Fruit fly (Drosophila melanogaster): ENCODE results near the gene Rev1.

Rev1 gene

dm6 chr3L:619427-620308, 34.5 kb upstream of the Rev1 start (continued):
- TF ChIP-seq Dp (GFP tag; optimal IDR thresholded peaks at IDR 0.05), result no peak
- peak in 1 of 2 experiments; percentile 31 for TF ChIP-seq Pdp1 (GFP tag; optimal IDR thresholded peaks at IDR 0.05)
- TF ChIP-seq rib (GFP tag; IDR thresholded peaks at IDR 0.05), result no peak
- TF ChIP-seq CG4282 (GFP tag; optimal IDR thresholded peaks at IDR 0.05), result no peak
- TF ChIP-seq sna (GFP tag; IDR thresholded peaks at IDR 0.05; ENCODE audit: partially characterized antibody), result no peak
- no peak for TF ChIP-seq gsb-n (tag; optimal IDR thresholded peaks at IDR 0.05)
- no peak for TF ChIP-seq CG34376 (GFP tag; optimal IDR thresholded peaks at IDR 0.05)
- TF ChIP-seq grau (tag; optimal IDR thresholded peaks at IDR 0.05), result no peak
- TF ChIP-seq zfh2 (GFP tag; optimal IDR thresholded peaks at IDR 0.05), result no peak
- TF ChIP-seq knrl (GFP tag; IDR thresholded peaks at IDR 0.05; ENCODE audit: partially characterized antibody), result no peak
- TF ChIP-seq CG32767 (GFP tag; IDR thresholded peaks at IDR 0.05), result no peak
- peak; percentile 43 for TF ChIP-seq lbe (GFP tag; optimal IDR thresholded peaks at IDR 0.05)
- no peak for TF ChIP-seq CG1024 (GFP tag; IDR thresholded peaks at IDR 0.05)
- no peak for TF ChIP-seq pan (optimal IDR thresholded peaks at IDR 0.05)
- no peak for TF ChIP-seq pan (GFP tag; optimal IDR thresholded peaks at IDR 0.05 in 1 of 2, IDR thresholded peaks at IDR 0.05 in 1 of 2)
- TF ChIP-seq TFAM (GFP tag; optimal IDR thresholded peaks at IDR 0.05), result no peak
- TF ChIP-seq ems (GFP tag; optimal IDR thresholded peaks at IDR 0.05), result no peak
- no peak for TF ChIP-seq CG12071 (GFP tag; optimal IDR thresholded peaks at IDR 0.05)
- TF ChIP-seq CG6854 (GFP tag; optimal IDR thresholded peaks at IDR 0.05), result no peak
- peak; percentile 37 for TF ChIP-seq corto (GFP tag; optimal IDR thresholded peaks at IDR 0.05)
- TF ChIP-seq CG11504 (tag; optimal IDR thresholded peaks at IDR 0.05), result no peak
- peak; percentile 43 for TF ChIP-seq nom (GFP tag; optimal IDR thresholded peaks at IDR 0.05)
- TF ChIP-seq Scr (GFP tag; IDR thresholded peaks at IDR 0.05; ENCODE audit: partially characterized antibody), result no peak
- TF ChIP-seq yki (optimal IDR thresholded peaks at IDR 0.05), result no peak
- no peak for TF ChIP-seq tgo (GFP tag; IDR thresholded peaks at IDR 0.05)
- TF ChIP-seq vvl (GFP tag; IDR thresholded peaks at IDR 0.05), result no peak
- TF ChIP-seq CG11398 (GFP tag; optimal IDR thresholded peaks at IDR 0.05), result no peak
- TF ChIP-seq CG8290 (GFP tag; optimal IDR thresholded peaks at IDR 0.05), result no peak
- TF ChIP-seq CG8290 (tag; optimal IDR thresholded peaks at IDR 0.05), result no peak
- TF ChIP-seq CG15011 (GFP tag; optimal IDR thresholded peaks at IDR 0.05), result no peak
- TF ChIP-seq CG4360 (GFP tag; IDR thresholded peaks at IDR 0.05), result no peak
- no peak for TF ChIP-seq Jarid2 (GFP tag; optimal IDR thresholded peaks at IDR 0.05)
- no peak for TF ChIP-seq org-1 (GFP tag; optimal IDR thresholded peaks at IDR 0.05)
- TF ChIP-seq Doc2 (GFP tag; IDR thresholded peaks at IDR 0.05), result no peak
- no peak for TF ChIP-seq Atf-2 (GFP tag; optimal IDR thresholded peaks at IDR 0.05)
- TF ChIP-seq CG3838 (GFP tag; optimal IDR thresholded peaks at IDR 0.05), result no peak
- no peak for TF ChIP-seq CG16863 (GFP tag; optimal IDR thresholded peaks at IDR 0.05)
- no peak for TF ChIP-seq CG7556 (GFP tag; optimal IDR thresholded peaks at IDR 0.05)
- no peak for TF ChIP-seq dmrt11E (tag; optimal IDR thresholded peaks at IDR 0.05)
- TF ChIP-seq chm (GFP tag; IDR thresholded peaks at IDR 0.05), result no peak
- no peak for TF ChIP-seq Aef1 (GFP tag; IDR thresholded peaks at IDR 0.05)
- peak; percentile 27; the same call in 1 of the 2 replicates for TF ChIP-seq Drgx (GFP tag; IDR thresholded peaks at IDR 0.05)
- TF ChIP-seq prd (optimal IDR thresholded peaks at IDR 0.05), result no peak
- TF ChIP-seq prd (GFP tag; IDR thresholded peaks at IDR 0.05), result 0 out of 3 replicates have a peak, but pooled peaks have one; percentile 9
- TF ChIP-seq nerfin-2 (GFP tag; IDR thresholded peaks at IDR 0.05; ENCODE audit: partially characterized antibody), result no peak
- TF ChIP-seq bsh (GFP tag; optimal IDR thresholded peaks at IDR 0.05), result peak in 1 of 2 experiments; percentile 81
- TF ChIP-seq CG6791 (GFP tag; IDR thresholded peaks at IDR 0.05; ENCODE audit: partially characterized antibody), result no peak
- no peak for TF ChIP-seq maf-S (GFP tag; optimal IDR thresholded peaks at IDR 0.05)
- TF ChIP-seq HHEX (GFP tag; optimal IDR thresholded peaks at IDR 0.05), result no peak
